Fruit fly (Drosophila melanogaster): Measurements from ENCODE around the gene CG6664.

The CG6664 gene

DNA sequence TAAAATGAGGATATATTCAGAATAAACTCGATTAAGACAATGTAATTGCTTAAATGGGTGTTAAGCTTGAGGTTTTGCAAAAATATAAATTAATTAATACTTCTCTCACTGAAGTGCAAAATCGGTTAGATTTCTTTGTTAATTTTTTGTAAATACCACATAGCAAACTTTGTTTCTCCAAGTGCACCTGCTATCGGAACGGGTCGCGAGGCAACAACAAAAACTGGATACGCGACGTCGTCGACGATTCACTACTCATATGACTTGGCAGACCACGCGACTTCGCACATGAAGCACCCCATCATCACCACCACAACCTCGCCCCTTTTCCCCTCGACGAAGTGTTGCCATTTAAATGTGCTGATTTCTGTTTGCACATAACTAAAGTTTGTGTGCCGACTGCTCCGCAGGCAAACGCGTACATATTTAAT is 8.9 kb downstream of the CG6664 start (continued):
- no peak for TF ChIP-seq CG2202 (tag; optimal IDR thresholded peaks at IDR 0.05)
- TF ChIP-seq CG12104 (GFP tag; optimal IDR thresholded peaks at IDR 0.05) = no peak
- no peak for TF ChIP-seq CG11560 (tag; IDR thresholded peaks at IDR 0.05)
- no peak for TF ChIP-seq CG7963 (GFP tag; IDR thresholded peaks at IDR 0.05; ENCODE audit: partially characterized antibody)
- no peak for TF ChIP-seq C15 (GFP tag; IDR thresholded peaks at IDR 0.05)
- no peak for TF ChIP-seq nerfin-2 (GFP tag; IDR thresholded peaks at IDR 0.05; ENCODE audit: partially characterized antibody)
- no peak for TF ChIP-seq Hmx (GFP tag; optimal IDR thresholded peaks at IDR 0.05)
- no peak for TF ChIP-seq Gsc (GFP tag; IDR thresholded peaks at IDR 0.05)
- no peak for TF ChIP-seq sc (optimal IDR thresholded peaks at IDR 0.05)
- TF ChIP-seq sc (GFP tag; optimal IDR thresholded peaks at IDR 0.05) = no peak
- TF ChIP-seq Bteb2 (GFP tag; optimal IDR thresholded peaks at IDR 0.05) = peak; percentile 23
- peak; percentile 72 for TF ChIP-seq mirr (GFP tag; optimal IDR thresholded peaks at IDR 0.05)
- no peak for TF ChIP-seq zen2 (GFP tag; IDR thresholded peaks at IDR 0.05; ENCODE audit: partially characterized antibody)
- no peak for TF ChIP-seq jigr1 (GFP tag; IDR thresholded peaks at IDR 0.05)
- no peak for TF ChIP-seq CG1529 (GFP tag; optimal IDR thresholded peaks at IDR 0.05)
- no peak; the same call in 1 of the 2 replicates for TF ChIP-seq CG9215 (GFP tag; IDR thresholded peaks at IDR 0.05)
- TF ChIP-seq CG9609 (GFP tag; optimal IDR thresholded peaks at IDR 0.05) = no peak
- no peak for TF ChIP-seq CG43689 (GFP tag; IDR thresholded peaks at IDR 0.05)
- no peak for TF ChIP-seq CG12299 (tag; optimal IDR thresholded peaks at IDR 0.05)
- no peak for TF ChIP-seq hkb (optimal IDR thresholded peaks at IDR 0.05)
- peak; percentile 44; the same call in 1 of the 2 replicates for TF ChIP-seq hkb (GFP tag; IDR thresholded peaks at IDR 0.05)
- TF ChIP-seq ara (GFP tag; IDR thresholded peaks at IDR 0.05) = no peak
- no peak for TF ChIP-seq scrt (GFP tag; optimal IDR thresholded peaks at IDR 0.05)
- no peak for TF ChIP-seq danr (GFP tag; IDR thresholded peaks at IDR 0.05)
- no peak for TF ChIP-seq z (GFP tag; IDR thresholded peaks at IDR 0.05)
- TF ChIP-seq pnt (GFP tag; optimal IDR thresholded peaks at IDR 0.05) = no peak
- peak; percentile 2 for TF ChIP-seq caup (GFP tag; optimal IDR thresholded peaks at IDR 0.05; ENCODE audit: severe bottlenecking)
- TF ChIP-seq CG1647 (GFP tag; optimal IDR thresholded peaks at IDR 0.05) = peak; percentile 7
- no peak for TF ChIP-seq hth (optimal IDR thresholded peaks at IDR 0.05)
- TF ChIP-seq salm (tag; optimal IDR thresholded peaks at IDR 0.05) = no peak
- no peak for TF ChIP-seq CG14965 (GFP tag; optimal IDR thresholded peaks at IDR 0.05; ENCODE audit: borderline replicate concordance)

DNA sequence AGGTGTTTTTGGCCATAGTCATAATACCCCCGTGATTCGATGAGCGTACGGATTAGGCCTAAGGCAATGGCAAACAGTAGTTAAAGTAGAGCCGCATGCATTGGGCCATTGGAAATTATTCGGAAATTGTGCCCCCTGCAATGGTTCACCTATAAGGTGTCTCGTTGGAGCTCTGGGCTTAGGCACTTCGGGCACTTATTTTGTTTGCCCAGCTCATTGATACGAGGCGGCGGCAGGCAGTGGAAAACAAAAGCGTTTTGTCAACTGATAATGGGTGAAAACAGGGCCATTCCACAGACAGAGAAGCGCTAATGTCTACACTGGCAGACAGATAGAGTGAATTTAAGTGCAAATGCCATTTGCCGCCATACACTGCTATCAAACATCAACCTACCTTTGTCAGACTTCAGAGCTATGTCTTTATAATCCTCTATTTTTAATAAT is 9.7 kb downstream of the CG6664 start:
- TF ChIP-seq ci (GFP tag; IDR thresholded peaks at IDR 0.05) (0 out of 3 replicates have a peak, but pooled peaks have one; percentile 10), CG7357 (GFP tag; IDR thresholded peaks at IDR 0.05) (no peak), CG1792 (GFP tag; optimal IDR thresholded peaks at IDR 0.05) (no peak), BtbVII (GFP tag; optimal IDR thresholded peaks at IDR 0.05) (peak; percentile 12), CG5953 (GFP tag; IDR thresholded peaks at IDR 0.05) (no peak), dysf (GFP tag; IDR thresholded peaks at IDR 0.05) (peak; percentile 46; the same call in 2 of the 3 replicates), CG12071 (GFP tag; optimal IDR thresholded peaks at IDR 0.05) (peak; percentile 34), prd (optimal IDR thresholded peaks at IDR 0.05) (no peak), prd (GFP tag; IDR thresholded peaks at IDR 0.05) (0 out of 3 replicates have a peak, but pooled peaks have one; percentile 21), cad (GFP tag; optimal IDR thresholded peaks at IDR 0.05) (no peak), gce (GFP tag; IDR thresholded peaks at IDR 0.05) (no peak), tgo (GFP tag; IDR thresholded peaks at IDR 0.05) (peak; percentile 53), CG34376 (GFP tag; optimal IDR thresholded peaks at IDR 0.05) (peak; percentile 23), CG14014 (GFP tag; IDR thresholded peaks at IDR 0.05) (no peak), GATAe (GFP tag; conservative IDR thresholded peaks at IDR 0.05) (no peak), Doc2 (GFP tag; IDR thresholded peaks at IDR 0.05) (no peak), CG12744 (GFP tag; optimal IDR thresholded peaks at IDR 0.05) (no peak), B-H2 (GFP tag; optimal IDR thresholded peaks at IDR 0.05) (peak; percentile 39), nau (GFP tag; optimal IDR thresholded peaks at IDR 0.05) (no peak), NfI (GFP tag; optimal IDR thresholded peaks at IDR 0.05) (peak; percentile 4), ranshi (GFP tag; IDR thresholded peaks at IDR 0.05) (no peak; the same call in 1 of the 2 replicates), Hey (tag; optimal IDR thresholded peaks at IDR 0.05) (peak; percentile 33), danr (GFP tag; IDR thresholded peaks at IDR 0.05) (0 out of 2 replicates have a peak, but pooled peaks have one; percentile 19), repo (GFP tag; optimal IDR thresholded peaks at IDR 0.05) (no peak), row (GFP tag; IDR thresholded peaks at IDR 0.05) (peak; percentile 60)
